Worm (Caenorhabditis elegans) whole organism, mixed stage, embryonic: ENCODE data around the gene arl-8.
A peak's percentile ranks its signal among the peaks of the same experiment; 100 is the strongest.

Source experiments
- M03D4.4 ChIP-seq: sonication (generic microtip); optimal IDR thresholded peaks from 2 replicates; lab custom pipeline; 2017; ENCODE audit warnings: mild to moderate bottlenecking, missing genetic modification characterization, missing compliant biosample characterization
- bed-3 ChIP-seq: fragments of 200-800 bp; sonication (Bioruptor generic); optimal IDR thresholded peaks from 3 replicates; lab custom pipeline; 2018; ENCODE audit warnings: mild to moderate bottlenecking, missing genetic modification characterization, moderate library complexity, missing compliant biosample characterization
- blmp-1 ChIP-seq: fragments of 150-350 bp; optimal IDR thresholded peaks from 2 replicates; lab custom pipeline; 2014; ENCODE audit warnings: missing biosample characterization, missing genetic modification characterization
- ceh-39 ChIP-seq: fragments of 150-350 bp; optimal IDR thresholded peaks from 2 replicates; lab custom pipeline; 2014; ENCODE audit warnings: missing biosample characterization, missing genetic modification characterization
- ceh-43 ChIP-seq: fragments of 200-800 bp; sonication (Bioruptor generic); optimal IDR thresholded peaks from 2 replicates; lab custom pipeline; 2018; ENCODE audit warnings: mild to moderate bottlenecking, missing genetic modification characterization, moderate library complexity, missing compliant biosample characterization
- ces-1 ChIP-seq: fragments of 150-350 bp; optimal IDR thresholded peaks from 2 replicates; lab custom pipeline; 2014; ENCODE audit warnings: missing biosample characterization, missing genetic modification reagents, missing genetic modification characterization
- cnd-1 ChIP-seq: fragments of 200-800 bp; sonication (Bioruptor generic); optimal IDR thresholded peaks from 2 replicates; lab custom pipeline; 2018; ENCODE audit warnings: mild to moderate bottlenecking, missing genetic modification characterization, missing compliant biosample characterization
- drap-1 ChIP-seq: fragments of 200-800 bp; sonication (Bioruptor generic); optimal IDR thresholded peaks from 3 replicates; lab custom pipeline; 2018; ENCODE audit warnings: mild to moderate bottlenecking, missing genetic modification characterization, missing compliant biosample characterization
- elt-1 ChIP-seq: sonication (generic microtip); optimal IDR thresholded peaks from 2 replicates; lab custom pipeline; 2017; ENCODE audit warnings: missing genetic modification characterization, mild to moderate bottlenecking, missing compliant biosample characterization, antibody characterized with exemption, moderate library complexity, borderline replicate concordance; ENCODE audit not compliant: insufficient read depth
- flh-1 ChIP-seq: fragments of 200-800 bp; sonication (Bioruptor generic); optimal IDR thresholded peaks from 2 replicates; lab custom pipeline; 2018; ENCODE audit warnings: mild to moderate bottlenecking, missing genetic modification characterization, moderate library complexity, missing compliant biosample characterization
- hlh-1 ChIP-seq: fragments of 150-350 bp; optimal IDR thresholded peaks from 2 replicates; lab custom pipeline; 2014; ENCODE audit warnings: missing biosample characterization, missing genetic modification reagents, missing genetic modification characterization
- lin-13 ChIP-seq: fragments of 150-350 bp; optimal IDR thresholded peaks from 2 replicates; lab custom pipeline; 2014; ENCODE audit warnings: missing biosample characterization, missing genetic modification characterization
- lsy-2 ChIP-seq: fragments of 150-350 bp; optimal IDR thresholded peaks from 2 replicates; lab custom pipeline; 2014; ENCODE audit warnings: missing biosample characterization, missing genetic modification characterization
- mab-5 ChIP-seq: fragments of 150-350 bp; optimal IDR thresholded peaks from 2 replicates; lab custom pipeline; 2014; ENCODE audit warnings: missing biosample characterization, missing genetic modification characterization
- mep-1 ChIP-seq: fragments of 150-350 bp; optimal IDR thresholded peaks from 2 replicates; lab custom pipeline; 2017; ENCODE audit warnings: missing biosample characterization, missing genetic modification reagents, missing genetic modification characterization, inconsistent platforms
- mls-2 ChIP-seq: sonication (generic microtip); optimal IDR thresholded peaks from 2 replicates; lab custom pipeline; 2016; ENCODE audit warnings: mild to moderate bottlenecking, missing genetic modification characterization, moderate library complexity, missing compliant biosample characterization
- nhr-12 ChIP-seq: fragments of 150-350 bp; optimal IDR thresholded peaks from 2 replicates; lab custom pipeline; 2014; ENCODE audit warnings: missing biosample characterization, missing genetic modification characterization
- nhr-237 ChIP-seq: fragments of 150-350 bp; optimal IDR thresholded peaks from 2 replicates; lab custom pipeline; 2014; ENCODE audit warnings: missing biosample characterization, missing genetic modification characterization
- nhr-28 ChIP-seq: fragments of 150-350 bp; optimal IDR thresholded peaks from 2 replicates; lab custom pipeline; 2014; ENCODE audit warnings: missing biosample characterization, missing genetic modification characterization
- nhr-76 ChIP-seq: sonication (generic microtip); optimal IDR thresholded peaks from 2 replicates; lab custom pipeline; 2017; ENCODE audit warnings: missing biosample characterization, missing genetic modification characterization
- pha-4 ChIP-seq: fragments of 150-350 bp; optimal IDR thresholded peaks from 2 replicates; lab custom pipeline; 2018; ENCODE audit warnings: missing biosample characterization, missing genetic modification reagents, missing genetic modification characterization
- sem-2 ChIP-seq: fragments of 200-800 bp; sonication (Bioruptor generic); optimal IDR thresholded peaks from 2 replicates; lab custom pipeline; 2018; ENCODE audit warnings: mild to moderate bottlenecking, missing genetic modification characterization, missing compliant biosample characterization
- snpc-4 ChIP-seq: fragments of 150-350 bp; optimal IDR thresholded peaks from 2 replicates; lab custom pipeline; 2014; ENCODE audit warnings: missing biosample characterization, missing genetic modification characterization
- tbx-8 ChIP-seq: fragments of 200-800 bp; sonication (Bioruptor generic); optimal IDR thresholded peaks from 2 replicates; lab custom pipeline; 2018; ENCODE audit warnings: mild to moderate bottlenecking, missing genetic modification characterization, moderate library complexity, missing compliant biosample characterization
- unc-120 ChIP-seq: sonication (generic microtip); optimal IDR thresholded peaks from 2 replicates; lab custom pipeline; 2017; ENCODE audit warnings: missing genetic modification characterization, missing compliant biosample characterization; ENCODE audit not compliant: poor library complexity, severe bottlenecking
- unc-39 ChIP-seq: fragments of 150-350 bp; optimal IDR thresholded peaks from 2 replicates; lab custom pipeline; 2014; ENCODE audit warnings: missing biosample characterization, missing genetic modification characterization
- unc-62 ChIP-seq: fragments of 150-350 bp; optimal IDR thresholded peaks from 2 replicates; lab custom pipeline; 2014; ENCODE audit warnings: missing biosample characterization, missing genetic modification reagents, missing genetic modification characterization
- zip-8 ChIP-seq: fragments of 150-350 bp; optimal IDR thresholded peaks from 2 replicates; lab custom pipeline; 2014; ENCODE audit warnings: missing biosample characterization, missing genetic modification characterization
- ztf-11 ChIP-seq: fragments of 150-350 bp; optimal IDR thresholded peaks from 2 replicates; lab custom pipeline; 2014; ENCODE audit warnings: missing biosample characterization, missing genetic modification characterization

The arl-8 gene

DNA sequence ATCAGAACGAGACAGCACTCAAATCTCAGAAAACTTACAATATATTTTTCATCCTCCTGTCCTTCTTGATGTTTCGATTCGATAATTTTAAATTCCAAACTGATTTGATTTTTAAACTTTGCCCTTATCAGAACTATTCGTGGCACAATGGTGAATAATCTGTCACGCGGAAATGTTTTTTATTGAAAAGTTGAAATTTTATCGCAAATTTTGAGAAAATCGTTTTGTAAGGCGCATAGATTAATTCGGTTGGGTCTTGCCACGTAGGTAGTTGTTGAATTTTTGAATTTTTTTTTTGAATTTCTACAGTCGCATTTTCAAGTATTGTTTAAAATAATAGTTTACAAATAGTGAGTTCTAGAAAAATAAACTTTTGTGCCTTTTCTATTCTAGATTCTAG, 37.1 kb upstream of the arl-8 start, which contains the start of gene ptp-5.2:
Gene ptp-5.2, minus strand, starts transcription at position 101 of the 400 bp plus-strand sequence.
- TF ChIP-seq hlh-1 (tag; lab: Kevin White, UChicago): no peak
- no peak for TF ChIP-seq elt-1 (tag; lab: Kevin White, UChicago)

DNA sequence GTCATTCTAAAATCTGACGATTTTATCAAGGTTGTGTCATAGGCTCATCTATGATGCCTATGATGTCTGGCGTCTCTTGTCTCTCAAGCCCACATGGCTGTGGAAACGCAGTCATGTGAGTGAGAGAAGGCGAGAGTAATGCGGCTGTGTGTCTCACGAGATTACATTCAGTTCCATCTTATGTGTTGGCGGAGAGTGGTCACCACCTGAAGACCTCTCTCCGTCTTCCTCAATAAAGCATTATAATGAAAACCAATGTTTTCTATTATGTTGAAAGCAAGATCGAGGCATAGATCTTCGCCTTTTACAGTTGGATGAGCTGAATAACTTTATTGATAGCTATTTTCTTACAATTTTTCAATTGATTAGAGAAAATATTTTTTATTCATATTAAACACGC, 34.6 kb upstream of the arl-8 start:
- TF ChIP-seq mep-1 (tag; lab: Kevin White, UChicago) (peak; percentile 26), ces-1 (GFP tag; lab: Kevin White, UChicago) (peak; percentile 12), unc-62 (GFP tag; lab: Kevin White, UChicago) (peak; percentile 43)

- TF ChIP-seq hlh-1 (tag; lab: Kevin White, UChicago) (no peak), unc-62 (GFP tag; lab: Kevin White, UChicago) (no peak)
These were observed 33.8 kb upstream of the arl-8 start for ce11 chrIV:14763938-14764718.

ce11 chrIV:14764719-14765173, 33.2 kb upstream of the arl-8 start:
- TF ChIP-seq unc-39 (tag; lab: Kevin White, UChicago): no peak
- TF ChIP-seq ztf-11 (tag; lab: Kevin White, UChicago): no peak
- no peak for TF ChIP-seq unc-120 (tag; lab: Kevin White, UChicago)
- no peak for TF ChIP-seq mep-1 (tag; lab: Kevin White, UChicago)
- no peak for TF ChIP-seq lin-13
- no peak for TF ChIP-seq ceh-39 (tag; lab: Kevin White, UChicago)
- TF ChIP-seq bed-3 (GFP tag; lab: Kevin White, UChicago): no peak
- no peak for TF ChIP-seq mls-2
- TF ChIP-seq flh-1 (GFP tag; lab: Kevin White, UChicago): no peak
- no peak for TF ChIP-seq mab-5 (tag; lab: Kevin White, UChicago)
- no peak for TF ChIP-seq zip-8
- TF ChIP-seq tbx-8: no peak
- TF ChIP-seq ceh-43 (GFP tag; lab: Kevin White, UChicago): no peak

DNA sequence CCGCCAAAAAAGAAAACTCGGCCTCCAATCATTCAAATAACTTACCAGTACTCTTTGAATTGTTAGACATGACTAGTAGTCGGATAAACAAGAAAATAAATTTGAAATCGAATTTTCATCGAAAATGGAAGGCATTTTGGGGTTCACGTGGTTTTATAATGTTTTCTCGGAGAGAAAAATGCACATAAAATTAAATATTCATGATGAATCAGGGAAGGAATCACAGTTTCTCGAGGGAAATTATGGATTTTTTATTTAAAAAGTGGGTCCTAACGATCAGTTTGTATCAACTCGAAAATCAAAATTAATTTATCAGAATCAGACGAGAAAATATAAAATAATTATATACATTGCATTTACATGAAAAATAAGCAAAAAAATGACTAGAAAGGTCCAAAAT, 32.6 kb upstream of the arl-8 start, which contains the start of gene Y57G11C.5:
Gene Y57G11C.5, minus strand, starts transcription at position 101 of the 400 bp plus-strand sequence.
- TF ChIP-seq lin-13 (no peak), ztf-11 (tag; lab: Kevin White, UChicago) (no peak), pha-4 (no peak), snpc-4 (tag; lab: Kevin White, UChicago) (no peak), lsy-2 (tag; lab: Kevin White, UChicago) (no peak), mep-1 (tag; lab: Kevin White, UChicago) (no peak), bed-3 (GFP tag; lab: Kevin White, UChicago) (no peak), hlh-1 (tag; lab: Kevin White, UChicago) (no peak), ces-1 (GFP tag; lab: Kevin White, UChicago) (no peak), blmp-1 (tag; lab: Kevin White, UChicago) (no peak), zip-8 (no peak), M03D4.4 (tag; lab: Kevin White, UChicago) (no peak), nhr-76 (no peak), nhr-12 (tag; lab: Kevin White, UChicago) (no peak), ceh-43 (GFP tag; lab: Kevin White, UChicago) (no peak), cnd-1 (tag; lab: Kevin White, UChicago) (no peak), flh-1 (GFP tag; lab: Kevin White, UChicago) (no peak), drap-1 (GFP tag; lab: Kevin White, UChicago) (no peak), elt-1 (tag; lab: Kevin White, UChicago) (no peak)

DNA sequence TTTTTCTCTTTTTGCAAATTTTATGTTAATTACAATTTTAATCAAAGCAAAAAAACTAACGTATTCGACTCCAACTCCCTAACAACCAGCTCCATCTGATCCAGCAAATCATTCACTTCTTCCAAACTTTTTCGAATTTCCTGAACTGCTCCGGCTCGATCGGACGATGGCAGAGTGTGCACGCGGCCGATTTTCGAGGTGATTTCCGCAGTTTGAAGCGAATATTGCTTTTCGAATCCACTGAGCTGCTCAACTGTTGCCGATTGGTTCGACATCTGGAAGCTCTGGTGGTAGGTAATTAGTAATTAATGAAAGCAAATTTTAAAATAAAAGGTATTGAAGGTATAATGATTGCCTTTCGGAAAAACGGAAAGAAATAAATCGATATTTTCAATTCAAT, 31.6 kb upstream of the arl-8 start, which contains the start of gene vti-1:
Gene vti-1, minus strand, starts transcription at position 284 of the 400 bp plus-strand sequence.
- TF ChIP-seq elt-1 (tag; lab: Kevin White, UChicago) (no peak), nhr-12 (tag; lab: Kevin White, UChicago) (no peak), ceh-43 (GFP tag; lab: Kevin White, UChicago) (no peak), nhr-76 (no peak), snpc-4 (tag; lab: Kevin White, UChicago) (no peak), unc-62 (GFP tag; lab: Kevin White, UChicago) (no peak), unc-39 (tag; lab: Kevin White, UChicago) (no peak), pha-4 (no peak), lin-13 (no peak), cnd-1 (tag; lab: Kevin White, UChicago) (no peak), ztf-11 (tag; lab: Kevin White, UChicago) (no peak), nhr-28 (no peak), hlh-1 (tag; lab: Kevin White, UChicago) (no peak), nhr-237 (tag; lab: Kevin White, UChicago) (no peak), blmp-1 (tag; lab: Kevin White, UChicago) (no peak), sem-2 (GFP tag; lab: Kevin White, UChicago) (no peak)
- TF ChIP-seq, all 35 proteins: peak for 0
